Fruit fly (Drosophila melanogaster): ENCODE data around the gene CG31697.
A peak's percentile ranks its signal among the peaks of the same experiment; 100 is the strongest.

CG31697 gene

DNA sequence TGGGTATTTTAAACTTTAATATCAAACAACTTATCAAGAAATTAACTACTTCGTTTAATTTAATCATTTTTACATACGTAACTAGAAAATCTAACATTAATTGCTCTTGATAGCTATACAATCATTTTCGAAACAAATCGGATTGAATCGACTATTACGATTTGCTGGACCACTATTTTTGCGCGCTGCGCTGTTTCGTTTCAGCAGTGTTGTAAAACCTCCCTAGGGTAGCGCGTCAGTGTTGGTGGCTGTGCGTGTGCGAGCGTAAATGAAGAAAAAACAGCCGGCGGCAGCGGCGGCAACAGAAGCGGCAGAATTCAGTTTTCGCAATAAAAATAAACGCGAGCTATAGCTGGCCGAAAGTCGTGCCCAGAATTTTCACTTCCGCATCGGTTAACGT is 2.0 kb upstream of the CG31697 start, which contains the start of gene CG33116 (continued):
- TF ChIP-seq eyg (GFP tag; optimal IDR thresholded peaks at IDR 0.05) = peak; percentile 47
- TF ChIP-seq gsb-n (tag; optimal IDR thresholded peaks at IDR 0.05) = peak; percentile 78
- TF ChIP-seq CG34376 (GFP tag; optimal IDR thresholded peaks at IDR 0.05) = peak; percentile 61
- TF ChIP-seq dm (GFP tag; optimal IDR thresholded peaks at IDR 0.05) = peak; percentile 75
- peak; percentile 87 for TF ChIP-seq vvl (GFP tag; IDR thresholded peaks at IDR 0.05)
- peak; percentile 79 for TF ChIP-seq CG15601 (tag; optimal IDR thresholded peaks at IDR 0.05)
- peak; percentile 48 for TF ChIP-seq Sry-δ (GFP tag; optimal IDR thresholded peaks at IDR 0.05)
- 0 out of 4 replicates have a peak, but pooled peaks have one; percentile 46 for TF ChIP-seq chinmo (GFP tag; IDR thresholded peaks at IDR 0.05; ENCODE audit: partially characterized antibody)
- TF ChIP-seq HmgD (GFP tag; optimal IDR thresholded peaks at IDR 0.05) = peak; percentile 70
- TF ChIP-seq ci (GFP tag; IDR thresholded peaks at IDR 0.05) = peak; percentile 92
- peak; percentile 63; the same call in 1 of the 2 replicates for TF ChIP-seq ara (GFP tag; IDR thresholded peaks at IDR 0.05)
- TF ChIP-seq CoRest (tag; optimal IDR thresholded peaks at IDR 0.05) = peak; percentile 80
- peak; percentile 85 for TF ChIP-seq CG9932 (GFP tag; IDR thresholded peaks at IDR 0.05)
- TF ChIP-seq B-H1 (GFP tag; IDR thresholded peaks at IDR 0.05) = peak; percentile 44; the same call in 1 of the 3 replicates
- TF ChIP-seq CG9609 (GFP tag; optimal IDR thresholded peaks at IDR 0.05) = peak; percentile 83
- TF ChIP-seq hbn (GFP tag; IDR thresholded peaks at IDR 0.05; ENCODE audit: partially characterized antibody) = peak; percentile 42; the same call in 1 of the 2 replicates
- TF ChIP-seq Sin3A (optimal IDR thresholded peaks at IDR 0.05) = peak; percentile 80
- TF ChIP-seq CG12744 (GFP tag; optimal IDR thresholded peaks at IDR 0.05) = peak; percentile 71
- TF ChIP-seq CG3065 (GFP tag; optimal IDR thresholded peaks at IDR 0.05) = peak; percentile 18
- peak; percentile 5 for TF ChIP-seq bigmax (GFP tag; optimal IDR thresholded peaks at IDR 0.05)
- peak; percentile 56 for TF ChIP-seq Nf-YB (GFP tag; optimal IDR thresholded peaks at IDR 0.05)
- TF ChIP-seq prd (optimal IDR thresholded peaks at IDR 0.05) = no peak
- peak; percentile 76 for TF ChIP-seq prd (GFP tag; IDR thresholded peaks at IDR 0.05)
- TF ChIP-seq Drgx (GFP tag; IDR thresholded peaks at IDR 0.05) = peak; percentile 77
- peak; percentile 90 for TF ChIP-seq chn (GFP tag; optimal IDR thresholded peaks at IDR 0.05)
- TF ChIP-seq CG2889 (GFP tag; IDR thresholded peaks at IDR 0.05) = peak; percentile 64; the same call in 1 of the 3 replicates
- peak; percentile 9 for TF ChIP-seq CG5180 (GFP tag; optimal IDR thresholded peaks at IDR 0.05)
- TF ChIP-seq toy (GFP tag; IDR thresholded peaks at IDR 0.05) = peak; percentile 24; the same call in 1 of the 2 replicates
- no peak for TF ChIP-seq sna (GFP tag; IDR thresholded peaks at IDR 0.05; ENCODE audit: partially characterized antibody)
- TF ChIP-seq zfh1 (GFP tag; IDR thresholded peaks at IDR 0.05) = peak; percentile 85
- peak; percentile 60 for TF ChIP-seq CG11398 (GFP tag; optimal IDR thresholded peaks at IDR 0.05)
- 0 out of 2 replicates have a peak, but pooled peaks have one; percentile 52 for TF ChIP-seq bowl (GFP tag; IDR thresholded peaks at IDR 0.05)
- TF ChIP-seq pfk (GFP tag; optimal IDR thresholded peaks at IDR 0.05) = peak; percentile 23
- peak; percentile 87 for TF ChIP-seq Hsf (GFP tag; optimal IDR thresholded peaks at IDR 0.05)
- no peak for TF ChIP-seq hth (optimal IDR thresholded peaks at IDR 0.05)
- TF ChIP-seq CG17328 (GFP tag; IDR thresholded peaks at IDR 0.05) = peak; percentile 74
- peak; percentile 40; the same call in 1 of the 2 replicates for TF ChIP-seq ro (GFP tag; IDR thresholded peaks at IDR 0.05)
- peak; percentile 89 for TF ChIP-seq shn (GFP tag; optimal IDR thresholded peaks at IDR 0.05)
- peak; percentile 41 for TF ChIP-seq CG15479 (GFP tag; optimal IDR thresholded peaks at IDR 0.05)
- TF ChIP-seq CG18764 (GFP tag; optimal IDR thresholded peaks at IDR 0.05) = peak; percentile 38
- TF ChIP-seq sim (GFP tag; IDR thresholded peaks at IDR 0.05) = 0 out of 2 replicates have a peak, but pooled peaks have one; percentile 52
- TF ChIP-seq CG30403 (GFP tag; optimal IDR thresholded peaks at IDR 0.05) = peak; percentile 87
- TF ChIP-seq MESR4 (GFP tag; optimal IDR thresholded peaks at IDR 0.05) = peak; percentile 57
- peak; percentile 49 for TF ChIP-seq CG43689 (GFP tag; IDR thresholded peaks at IDR 0.05)
- peak; percentile 28 for TF ChIP-seq emc (GFP tag; optimal IDR thresholded peaks at IDR 0.05)
- no peak for TF ChIP-seq jigr1 (GFP tag; IDR thresholded peaks at IDR 0.05)
- TF ChIP-seq esg (GFP tag; conservative IDR thresholded peaks at IDR 0.05) = no peak
- peak; percentile 35; the same call in 1 of the 2 replicates for TF ChIP-seq Dref (GFP tag; IDR thresholded peaks at IDR 0.05)
- peak; percentile 46 for TF ChIP-seq psq (GFP tag; optimal IDR thresholded peaks at IDR 0.05)
- TF ChIP-seq Xrp1 (GFP tag; IDR thresholded peaks at IDR 0.05) = peak; percentile 77
- peak; percentile 81 for TF ChIP-seq CHES-1-like (GFP tag; optimal IDR thresholded peaks at IDR 0.05)
- TF ChIP-seq CG31441 (GFP tag; IDR thresholded peaks at IDR 0.05) = peak; percentile 85

Measured in whole organism, embryonic.